Worm (Caenorhabditis elegans): Measurements from ENCODE around the gene F13B12.7.

- TF ChIP-seq him-1 (tag; optimal IDR thresholded peaks at IDR 0.05) (no peak), W03F9.2 (tag; optimal IDR thresholded peaks at IDR 0.05) (no peak)
These were observed 22.2 kb downstream of the F13B12.7 start for ce11 chrIV:10465764-10466163.
